Fruit fly (Drosophila melanogaster) whole organism, embryonic: ENCODE data around the gene CG9948.

ENCODE experiments used
- CG15269 ChIP-seq: fragments of 200-800 bp; sonication (Bioruptor generic); optimal IDR thresholded peaks from 2 replicates; lab custom pipeline; 2018; ENCODE audit warnings: missing biosample characterization, mild to moderate bottlenecking, missing genetic modification characterization, moderate library complexity
- CG17568 ChIP-seq: fragments of 200-800 bp; sonication (Bioruptor generic); optimal IDR thresholded peaks from 2 replicates; lab custom pipeline; 2018; ENCODE audit warnings: missing biosample characterization, mild to moderate bottlenecking, missing genetic modification characterization, moderate library complexity
- CG4360 ChIP-seq: fragments of 200-800 bp; sonication (Bioruptor generic); IDR thresholded peaks from 2 replicates; pipeline ENCODE4 v1.3.6; 2022; ENCODE audit warnings: missing biosample characterization, missing genetic modification characterization
- CG6854 ChIP-seq: fragments of 200-800 bp; sonication (Bioruptor generic); optimal IDR thresholded peaks from 3 replicates; lab custom pipeline; 2017; ENCODE audit warnings: missing biosample characterization, mild to moderate bottlenecking, missing genetic modification characterization
- CG7963 ChIP-seq: fragments of 200-800 bp; sonication (Bioruptor generic); IDR thresholded peaks from 3 replicates; pipeline ENCODE4 v1.3.6; 2022; ENCODE audit warnings: missing biosample characterization, missing genetic modification characterization; ENCODE audit not compliant: partially characterized antibody
- CG7987 ChIP-seq: fragments of 200-800 bp; sonication (Bioruptor generic); optimal IDR thresholded peaks from 2 replicates; lab custom pipeline; 2018; ENCODE audit warnings: missing biosample characterization, mild to moderate bottlenecking, missing genetic modification characterization, moderate library complexity
- CG9876 ChIP-seq: fragments of 200-800 bp; sonication (Bioruptor generic); optimal IDR thresholded peaks from 2 replicates; lab custom pipeline; 2016; ENCODE audit warnings: missing biosample characterization, missing genetic modification characterization
- Sox102F ChIP-seq: fragments of 200-800 bp; sonication (Bioruptor generic); optimal IDR thresholded peaks from 2 replicates; lab custom pipeline; 2018; ENCODE audit warnings: missing biosample characterization, mild to moderate bottlenecking, missing genetic modification characterization, moderate library complexity
- al ChIP-seq: fragments of 200-800 bp; sonication (Bioruptor generic); IDR thresholded peaks from 2 replicates; pipeline ENCODE4 v1.3.6; 2022; ENCODE audit warnings: missing biosample characterization, missing genetic modification characterization
- ase ChIP-seq: fragments of 200-800 bp; sonication (Bioruptor generic); IDR thresholded peaks from 3 replicates; pipeline ENCODE4 v1.3.6; 2022; ENCODE audit warnings: missing biosample characterization, missing genetic modification characterization
- ato ChIP-seq: fragments of 200-800 bp; sonication (Bioruptor generic); IDR thresholded peaks from 2 replicates; pipeline ENCODE4 v1.3.6; 2022; ENCODE audit warnings: missing biosample characterization, missing genetic modification characterization; ENCODE audit not compliant: partially characterized antibody
- ro ChIP-seq: fragments of 200-800 bp; sonication (Bioruptor generic); IDR thresholded peaks from 2 replicates; pipeline ENCODE4 v1.3.6; 2022; ENCODE audit warnings: missing biosample characterization, missing genetic modification characterization
- z ChIP-seq: fragments of 200-800 bp; sonication (Bioruptor generic); IDR thresholded peaks from 3 replicates; pipeline ENCODE4 v1.3.6; 2022; ENCODE audit warnings: missing biosample characterization, missing genetic modification characterization

DNA sequence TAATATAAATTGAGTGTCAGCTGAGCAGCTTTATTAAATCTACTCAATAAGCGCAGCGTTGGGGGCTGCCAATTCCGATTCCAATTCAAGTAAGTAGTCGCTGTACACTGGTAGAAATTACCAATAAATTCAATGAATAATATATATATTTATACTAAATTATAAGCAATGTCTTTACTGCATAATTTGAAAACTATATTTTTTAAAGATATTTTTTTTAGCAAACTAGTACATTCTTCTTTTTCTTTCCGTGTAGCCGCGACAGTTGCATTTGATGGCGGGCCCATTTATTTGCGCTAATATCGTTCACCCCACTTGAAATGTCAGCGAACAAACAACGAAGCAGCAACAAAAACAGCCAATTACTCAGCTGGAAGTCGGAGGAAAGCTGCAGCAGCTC, 21.6 kb downstream of the CG9948 start:
- TF ChIP-seq ato (no peak), CG7987 (GFP tag; lab: Kevin White, UChicago) (no peak), CG6854 (GFP tag; lab: Kevin White, UChicago) (no peak), ase (GFP tag; lab: Robert Waterston, UW) (no peak), z (GFP tag; lab: Robert Waterston, UW) (no peak), ro (GFP tag; lab: Robert Waterston, UW) (no peak), CG17568 (GFP tag; lab: Kevin White, UChicago) (no peak), CG4360 (GFP tag; lab: Robert Waterston, UW) (no peak), CG9876 (no peak), Sox102F (GFP tag; lab: Kevin White, UChicago) (peak; percentile 81), CG15269 (tag; lab: Kevin White, UChicago) (peak; percentile 60), al (GFP tag; lab: Robert Waterston, UW) (no peak), CG7963 (GFP tag; lab: Robert Waterston, UW) (no peak)
